Worm (Caenorhabditis elegans): ENCODE data around the gene srh-268.

- TF ChIP-seq ama-1 (optimal IDR thresholded peaks at IDR 0.05), result no peak
- no peak for TF ChIP-seq hmg-4 (GFP tag; optimal IDR thresholded peaks at IDR 0.05)
- TF ChIP-seq flt-1 (GFP tag; IDR thresholded peaks at IDR 0.05), result no peak
- no peak for TF ChIP-seq ceh-13 (GFP tag; optimal IDR thresholded peaks at IDR 0.05)
- TF ChIP-seq sea-1 (GFP tag; conservative IDR thresholded peaks at IDR 0.05), result no peak
- TF ChIP-seq F13C5.2 (tag; optimal IDR thresholded peaks at IDR 0.05), result no peak
- no peak for TF ChIP-seq tbx-37 (GFP tag; conservative IDR thresholded peaks at IDR 0.05)
- TF ChIP-seq hnd-1 (tag; optimal IDR thresholded peaks at IDR 0.05), result no peak
- TF ChIP-seq tbx-11 (GFP tag; IDR thresholded peaks at IDR 0.05), result no peak
- TF ChIP-seq aly-1 (tag; optimal IDR thresholded peaks at IDR 0.05), result no peak
- TF ChIP-seq scrt-1 (GFP tag; IDR thresholded peaks at IDR 0.05), result no peak
- TF ChIP-seq ets-7 (tag; optimal IDR thresholded peaks at IDR 0.05), result no peak
- no peak for TF ChIP-seq tra-4 (tag; optimal IDR thresholded peaks at IDR 0.05)
- TF ChIP-seq ceh-36 (tag; optimal IDR thresholded peaks at IDR 0.05), result no peak
Observed at ce11 chrV:7522279-7522678, 16.8 kb upstream of the srh-268 start, which contains the start of gene C54F6.15.

Data from whole organism, early embryonic.